Worm (Caenorhabditis elegans): ENCODE measurements around the gene F26C11.4.

The F26C11.4 gene

DNA sequence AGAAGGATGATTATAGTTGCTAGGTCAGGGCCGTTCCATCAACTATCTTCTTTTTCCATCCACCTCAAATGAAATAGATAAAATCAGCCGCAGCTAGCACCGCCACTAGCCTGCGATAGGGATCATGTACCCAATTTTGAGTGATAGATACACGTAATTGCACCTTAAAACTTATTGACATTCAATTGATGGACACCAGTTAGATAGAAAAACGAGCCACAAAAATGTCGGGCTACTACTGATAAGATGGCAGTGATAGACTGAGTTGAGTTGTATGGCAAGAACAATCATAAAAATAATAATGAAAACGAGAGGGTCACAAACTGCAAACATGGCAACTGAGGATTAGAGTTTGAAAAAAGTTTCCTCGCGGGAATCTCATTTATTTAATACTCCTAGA, 24.3 kb downstream of the F26C11.4 start:
- peak; percentile 83 for TF ChIP-seq ceh-16 (tag; optimal IDR thresholded peaks at IDR 0.05)
- peak; percentile 79 for TF ChIP-seq sma-9 (GFP tag; optimal IDR thresholded peaks at IDR 0.05)
- TF ChIP-seq sma-9 (tag; optimal IDR thresholded peaks at IDR 0.05) = no peak
- TF ChIP-seq crh-2 (tag; optimal IDR thresholded peaks at IDR 0.05) = no peak
- TF ChIP-seq unc-55 (GFP tag; optimal IDR thresholded peaks at IDR 0.05) = no peak
- TF ChIP-seq egl-27 (tag; optimal IDR thresholded peaks at IDR 0.05) = peak; percentile 18
- no peak for TF ChIP-seq unc-39 (tag; optimal IDR thresholded peaks at IDR 0.05)
- no peak for TF ChIP-seq ztf-4 (tag; optimal IDR thresholded peaks at IDR 0.05)
- no peak for TF ChIP-seq sem-4 (tag; optimal IDR thresholded peaks at IDR 0.05)
- TF ChIP-seq elt-1 (tag; optimal IDR thresholded peaks at IDR 0.05) = peak; percentile 83
- no peak for TF ChIP-seq mbf-1 (tag; optimal IDR thresholded peaks at IDR 0.05)
- no peak for TF ChIP-seq nhr-25 (tag; optimal IDR thresholded peaks at IDR 0.05)
- peak; percentile 70 for TF ChIP-seq fos-1 (tag; optimal IDR thresholded peaks at IDR 0.05)
- TF ChIP-seq skn-1 (tag; optimal IDR thresholded peaks at IDR 0.05) = no peak
- no peak for TF ChIP-seq ZK546.5 (tag; optimal IDR thresholded peaks at IDR 0.05)

DNA sequence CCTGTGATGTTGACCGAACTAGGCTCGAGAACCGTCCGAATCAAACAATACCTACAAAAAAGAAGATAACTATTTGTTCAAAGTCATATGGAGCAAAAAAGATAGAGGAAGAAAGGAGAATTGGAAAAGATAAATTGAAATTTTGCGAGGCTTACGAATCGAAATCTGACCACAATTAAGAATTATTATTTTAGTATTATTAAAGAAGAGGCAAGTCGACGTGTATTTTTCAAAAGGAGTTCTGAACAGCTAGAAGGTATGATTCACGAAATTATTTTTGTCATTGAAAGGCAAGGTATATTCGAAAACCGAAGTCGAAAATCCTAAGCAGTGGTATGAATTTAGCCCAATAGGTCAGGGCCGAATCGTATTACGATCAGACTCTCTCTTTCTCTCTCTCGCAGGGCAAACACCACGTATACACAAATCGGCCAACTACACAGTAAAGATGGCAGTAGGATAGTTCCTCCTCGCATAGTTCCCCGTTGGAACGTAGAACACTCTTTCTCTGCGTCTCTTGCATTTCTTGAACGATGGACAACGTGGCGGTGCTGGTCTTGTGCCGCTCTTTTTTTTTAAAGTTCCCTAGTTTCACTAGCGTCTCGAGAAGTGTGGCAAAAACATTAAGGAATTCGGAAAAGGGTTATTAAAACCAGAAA, 24.9 kb downstream of the F26C11.4 start, which contains the start of gene vgln-1:
TSS of gene vgln-1 (minus strand) at position 51 of the 659 bp plus-strand sequence.
- TF ChIP-seq ceh-82 (tag; optimal IDR thresholded peaks at IDR 0.05) (no peak), peb-1 (tag; optimal IDR thresholded peaks at IDR 0.05) (no peak), nhr-23 (tag; optimal IDR thresholded peaks at IDR 0.05) (no peak), ztf-11 (tag; optimal IDR thresholded peaks at IDR 0.05) (no peak), fos-1 (tag; optimal IDR thresholded peaks at IDR 0.05) (no peak), nhr-77 (tag; optimal IDR thresholded peaks at IDR 0.05) (no peak), ceh-16 (tag; optimal IDR thresholded peaks at IDR 0.05) (no peak), ZK546.5 (tag; optimal IDR thresholded peaks at IDR 0.05) (no peak), unc-62 (GFP tag; optimal IDR thresholded peaks at IDR 0.05) (no peak), dmd-4 (tag; optimal IDR thresholded peaks at IDR 0.05) (no peak), nhr-21 (tag; optimal IDR thresholded peaks at IDR 0.05) (no peak), ztf-4 (tag; optimal IDR thresholded peaks at IDR 0.05) (no peak), gmeb-1 (tag; optimal IDR thresholded peaks at IDR 0.05) (no peak), sma-3 (GFP tag; optimal IDR thresholded peaks at IDR 0.05) (no peak), sem-4 (tag; optimal IDR thresholded peaks at IDR 0.05) (no peak), nhr-129 (tag; optimal IDR thresholded peaks at IDR 0.05) (peak; percentile 49), ztf-1 (GFP tag; conservative IDR thresholded peaks at IDR 0.05) (no peak), lsy-2 (tag; optimal IDR thresholded peaks at IDR 0.05) (peak in 1 of 2 experiments; percentile 26), alr-1 (tag; optimal IDR thresholded peaks at IDR 0.05) (no peak), skn-1 (tag; optimal IDR thresholded peaks at IDR 0.05) (no peak), blmp-1 (tag; optimal IDR thresholded peaks at IDR 0.05; ENCODE audit: insufficient read depth) (no peak), aly-2 (tag; optimal IDR thresholded peaks at IDR 0.05) (no peak), sma-9 (GFP tag; optimal IDR thresholded peaks at IDR 0.05) (no peak), sma-9 (tag; optimal IDR thresholded peaks at IDR 0.05) (no peak), lin-39 (tag; optimal IDR thresholded peaks at IDR 0.05) (no peak), nhr-25 (tag; optimal IDR thresholded peaks at IDR 0.05) (peak; percentile 39), crh-2 (tag; optimal IDR thresholded peaks at IDR 0.05) (peak; percentile 41), F13H6.1 (tag; optimal IDR thresholded peaks at IDR 0.05) (no peak), zag-1 (tag; optimal IDR thresholded peaks at IDR 0.05) (no peak), egl-27 (tag; optimal IDR thresholded peaks at IDR 0.05) (no peak), snpc-4 (tag; optimal IDR thresholded peaks at IDR 0.05) (no peak)

DNA sequence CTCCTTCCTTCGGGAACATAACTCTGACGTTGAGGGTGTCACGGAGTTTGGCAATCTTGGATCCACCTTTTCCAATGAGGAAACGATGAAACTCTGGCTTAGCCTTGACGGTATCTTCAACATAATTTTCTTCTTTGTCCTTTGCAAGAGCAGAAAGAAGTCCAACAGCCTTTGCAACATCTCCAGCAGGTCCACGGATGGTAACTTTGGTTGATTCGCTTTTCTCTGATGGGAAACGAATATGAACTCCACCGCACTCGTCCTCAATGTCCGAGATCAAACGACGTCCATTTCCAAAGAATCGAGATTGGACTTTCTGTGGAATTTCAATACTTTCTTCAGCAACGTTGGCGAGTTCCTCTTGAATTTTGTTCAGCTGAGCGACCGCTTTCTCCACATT, 27.5 kb downstream of the F26C11.4 start:
- no peak for TF ChIP-seq elt-1 (tag; optimal IDR thresholded peaks at IDR 0.05)
- no peak for TF ChIP-seq unc-55 (GFP tag; optimal IDR thresholded peaks at IDR 0.05)
- TF ChIP-seq mbf-1 (tag; optimal IDR thresholded peaks at IDR 0.05) = no peak
- no peak for TF ChIP-seq ztf-11 (tag; optimal IDR thresholded peaks at IDR 0.05)
- no peak for TF ChIP-seq lin-11 (tag; optimal IDR thresholded peaks at IDR 0.05)
- TF ChIP-seq nhr-21 (tag; optimal IDR thresholded peaks at IDR 0.05) = no peak
- TF ChIP-seq ceh-82 (tag; optimal IDR thresholded peaks at IDR 0.05) = no peak
- no peak for TF ChIP-seq F13H6.1 (tag; optimal IDR thresholded peaks at IDR 0.05)

DNA sequence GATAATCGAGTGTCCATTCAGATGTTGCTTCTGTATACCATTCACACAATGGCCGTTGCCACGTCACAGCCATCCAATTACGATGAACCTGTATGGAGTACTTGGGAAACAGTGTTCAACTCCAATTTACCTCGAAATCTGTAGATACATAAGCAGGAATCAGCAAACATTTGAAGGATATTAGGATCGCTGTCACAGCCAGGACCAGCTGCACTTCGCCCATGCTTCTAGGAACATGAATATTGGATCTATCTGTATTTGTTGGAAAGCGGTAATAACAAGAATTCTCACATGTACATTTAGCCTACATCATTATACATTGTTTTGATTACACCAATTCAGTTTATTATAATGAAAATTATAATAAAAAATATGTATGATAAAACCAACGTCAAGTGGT, 29.9 kb downstream of the F26C11.4 start, which contains the start of gene algn-8:
TSS of gene algn-8 (minus strand) at position 227 of the 400 bp plus-strand sequence.
- TF ChIP-seq nhr-23 (tag; optimal IDR thresholded peaks at IDR 0.05) (no peak), skn-1 (tag; optimal IDR thresholded peaks at IDR 0.05) (no peak), unc-55 (GFP tag; optimal IDR thresholded peaks at IDR 0.05) (no peak), unc-39 (tag; optimal IDR thresholded peaks at IDR 0.05) (no peak), F13H6.1 (tag; optimal IDR thresholded peaks at IDR 0.05) (no peak), nhr-11 (tag; optimal IDR thresholded peaks at IDR 0.05) (no peak), ZK546.5 (tag; optimal IDR thresholded peaks at IDR 0.05) (no peak), ceh-82 (tag; optimal IDR thresholded peaks at IDR 0.05) (no peak), Y55F3AM.14 (GFP tag; optimal IDR thresholded peaks at IDR 0.05) (no peak)

Measured in whole organism, L2 larva.